Fruit fly (Drosophila melanogaster): ENCODE results near the gene P5CS.

DNA sequence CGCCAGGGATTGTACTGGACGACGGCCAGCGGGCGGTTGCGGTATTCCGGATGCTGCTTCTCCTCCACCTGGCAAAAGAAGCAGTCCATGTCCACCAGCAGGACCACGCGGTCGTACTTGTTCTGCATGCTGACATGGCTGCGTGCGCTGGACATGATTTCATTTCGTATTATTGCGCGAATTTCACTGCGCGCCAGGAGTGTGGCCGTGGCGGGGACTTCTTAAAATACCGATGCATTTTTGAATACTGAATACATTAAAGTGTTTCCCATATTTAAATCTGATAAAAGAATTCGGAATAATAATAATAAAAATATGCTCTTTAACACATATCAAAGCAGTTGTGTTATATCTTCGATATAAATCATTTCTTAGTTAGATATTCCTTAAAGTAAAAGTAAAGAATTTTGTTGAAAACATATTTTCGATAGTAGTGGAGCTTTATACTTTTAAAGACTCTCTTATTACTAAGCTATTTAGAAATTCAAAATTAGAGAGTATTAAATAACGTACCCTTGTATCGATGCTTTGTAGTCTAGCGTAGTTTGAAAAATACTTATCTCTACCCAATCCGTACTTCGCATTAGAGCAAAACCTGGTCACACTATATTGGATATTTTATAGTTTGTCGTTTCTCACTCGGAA, 30.1 kb upstream of the P5CS start, which contains the start of the genes PolH and CG14562:
- TF ChIP-seq topi (GFP tag; optimal IDR thresholded peaks at IDR 0.05): no peak
- no peak for TF ChIP-seq CG6854 (GFP tag; optimal IDR thresholded peaks at IDR 0.05)
- no peak for TF ChIP-seq Lpt (GFP tag; optimal IDR thresholded peaks at IDR 0.05)
- TF ChIP-seq dsx (GFP tag; optimal IDR thresholded peaks at IDR 0.05; ENCODE audit: poor library complexity, severe bottlenecking): no peak
- no peak for TF ChIP-seq CG6792 (GFP tag; optimal IDR thresholded peaks at IDR 0.05)
- no peak for TF ChIP-seq achi (GFP tag; optimal IDR thresholded peaks at IDR 0.05)
- no peak for TF ChIP-seq Blimp-1 (GFP tag; optimal IDR thresholded peaks at IDR 0.05)
- no peak for TF ChIP-seq Eip75B (GFP tag; optimal IDR thresholded peaks at IDR 0.05)
- TF ChIP-seq cyc (GFP tag; optimal IDR thresholded peaks at IDR 0.05): no peak
- TF ChIP-seq salr (GFP tag; optimal IDR thresholded peaks at IDR 0.05): no peak
- TF ChIP-seq CG1621 (tag; optimal IDR thresholded peaks at IDR 0.05): no peak
